In genomic region chrX:17875014-17875589, dm6 we compare ENCODE assay signal across 2 fruit fly cellular contexts.
TF ChIP-seq lines count a peak whose summit lies in the region.

No protein-coding gene starts in this region.

TF ChIP-seq in whole organism, embryonic, 481 proteins besides CTCF, POLR2A, EP300 and RAD21 (continued from another document):
- TF ChIP-seq CG9797 (GFP tag; optimal IDR thresholded peaks at IDR 0.05; lab: Kevin White, UChicago), result no peak
- no peak for TF ChIP-seq sd (tag; optimal IDR thresholded peaks at IDR 0.05; lab: Kevin White, UChicago)
- TF ChIP-seq pan (optimal IDR thresholded peaks at IDR 0.05; lab: Kevin White, UChicago), result no peak
- TF ChIP-seq pan (GFP tag; optimal IDR thresholded peaks at IDR 0.05 in 1 of 2, IDR thresholded peaks at IDR 0.05 in 1 of 2), result no peak
- TF ChIP-seq CG10209 (GFP tag; optimal IDR thresholded peaks at IDR 0.05; lab: Kevin White, UChicago), result no peak
- no peak for TF ChIP-seq mam (GFP tag; optimal IDR thresholded peaks at IDR 0.05; lab: Kevin White, UChicago)
- no peak for TF ChIP-seq ems (GFP tag; optimal IDR thresholded peaks at IDR 0.05; lab: Kevin White, UChicago)

TF ChIP-seq in whole organism, prepupa, 60 proteins besides CTCF, POLR2A, EP300 and RAD21 (continued from another document):
- TF ChIP-seq CG8119 (GFP tag; IDR thresholded peaks at IDR 0.05; lab: Robert Waterston, UW), result no peak
- TF ChIP-seq Hr39 (GFP tag; optimal IDR thresholded peaks at IDR 0.05; lab: Kevin White, UChicago), result peak; percentile 66
- TF ChIP-seq CG10669 (GFP tag; optimal IDR thresholded peaks at IDR 0.05; lab: Kevin White, UChicago), result no peak
- TF ChIP-seq vri (GFP tag; optimal IDR thresholded peaks at IDR 0.05; lab: Kevin White, UChicago), result no peak
- TF ChIP-seq CG4318 (GFP tag; optimal IDR thresholded peaks at IDR 0.05; lab: Kevin White, UChicago), result no peak
- TF ChIP-seq Eip78C (GFP tag; lab: Kevin White, UChicago), result peak; percentile 86
- TF ChIP-seq CG11902 (GFP tag; optimal IDR thresholded peaks at IDR 0.05; lab: Kevin White, UChicago), result peak; percentile 20
- TF ChIP-seq Sox14 (GFP tag; optimal IDR thresholded peaks at IDR 0.05; lab: Kevin White, UChicago), result peak; percentile 3
- TF ChIP-seq Ets21C (GFP tag; optimal IDR thresholded peaks at IDR 0.05; lab: Kevin White, UChicago), result peak; percentile 41
- TF ChIP-seq CG11294 (GFP tag; IDR thresholded peaks at IDR 0.05; lab: Robert Waterston, UW), result no peak
- peak; percentile 51 for TF ChIP-seq lz (GFP tag; optimal IDR thresholded peaks at IDR 0.05; lab: Kevin White, UChicago)
- TF ChIP-seq CG1621 (tag; optimal IDR thresholded peaks at IDR 0.05; lab: Kevin White, UChicago), result peak; percentile 9
- no peak for TF ChIP-seq CG6854 (GFP tag; optimal IDR thresholded peaks at IDR 0.05; lab: Kevin White, UChicago)
- TF ChIP-seq Hr4 (GFP tag; optimal IDR thresholded peaks at IDR 0.05; lab: Kevin White, UChicago), result peak; percentile 62
- no peak for TF ChIP-seq salr (GFP tag; optimal IDR thresholded peaks at IDR 0.05; lab: Kevin White, UChicago)
- peak; percentile 55; the same call in 1 of the 3 replicates for TF ChIP-seq eg (GFP tag; IDR thresholded peaks at IDR 0.05; lab: Robert Waterston, UW)
- peak; percentile 67 for TF ChIP-seq Met (GFP tag; optimal IDR thresholded peaks at IDR 0.05; lab: Kevin White, UChicago)
- TF ChIP-seq CG16779 (tag; optimal IDR thresholded peaks at IDR 0.05; lab: Kevin White, UChicago), result peak; percentile 20
- TF ChIP-seq CG8632 (GFP tag; optimal IDR thresholded peaks at IDR 0.05; lab: Kevin White, UChicago), result peak; percentile 1
- no peak for TF ChIP-seq Blimp-1 (GFP tag; optimal IDR thresholded peaks at IDR 0.05; lab: Kevin White, UChicago)
- TF ChIP-seq Hr38 (GFP tag; optimal IDR thresholded peaks at IDR 0.05; lab: Kevin White, UChicago), result no peak
- TF ChIP-seq Lpt (GFP tag; optimal IDR thresholded peaks at IDR 0.05; lab: Kevin White, UChicago), result peak; percentile 27
- TF ChIP-seq CG6276 (GFP tag; optimal IDR thresholded peaks at IDR 0.05; lab: Kevin White, UChicago), result peak; percentile 27
- TF ChIP-seq acj6 (GFP tag; optimal IDR thresholded peaks at IDR 0.05; lab: Kevin White, UChicago), result peak; percentile 27
- no peak for TF ChIP-seq fkh (GFP tag; optimal IDR thresholded peaks at IDR 0.05; lab: Kevin White, UChicago)
- TF ChIP-seq pdm3 (GFP tag; optimal IDR thresholded peaks at IDR 0.05; lab: Kevin White, UChicago), result peak; percentile 46
- TF ChIP-seq CG6163 (GFP tag; IDR thresholded peaks at IDR 0.05; lab: Robert Waterston, UW), result peak; percentile 46; the same call in 2 of the 3 replicates
- no peak for TF ChIP-seq spab (GFP tag; optimal IDR thresholded peaks at IDR 0.05; lab: Kevin White, UChicago)
- no peak for TF ChIP-seq CG3032 (tag; optimal IDR thresholded peaks at IDR 0.05; lab: Kevin White, UChicago)
- peak; percentile 86 for TF ChIP-seq svp (GFP tag; lab: Kevin White, UChicago)
- TF ChIP-seq CG6808 (GFP tag; optimal IDR thresholded peaks at IDR 0.05; lab: Kevin White, UChicago), result peak; percentile 44
- peak; percentile 4 for TF ChIP-seq CG34406 (GFP tag; optimal IDR thresholded peaks at IDR 0.05; lab: Kevin White, UChicago)
- TF ChIP-seq CG8319 (GFP tag; optimal IDR thresholded peaks at IDR 0.05; lab: Kevin White, UChicago), result no peak
- peak; percentile 30 for TF ChIP-seq Sox15 (GFP tag; optimal IDR thresholded peaks at IDR 0.05; lab: Kevin White, UChicago)
- peak; percentile 47 for TF ChIP-seq CG7368 (GFP tag; optimal IDR thresholded peaks at IDR 0.05; lab: Kevin White, UChicago)
- peak; percentile 28 for TF ChIP-seq net (GFP tag; optimal IDR thresholded peaks at IDR 0.05; lab: Kevin White, UChicago)
- peak; percentile 64 for TF ChIP-seq CG31627 (GFP tag; optimal IDR thresholded peaks at IDR 0.05; lab: Kevin White, UChicago)
- peak; percentile 15 for TF ChIP-seq Smox (GFP tag; optimal IDR thresholded peaks at IDR 0.05; lab: Kevin White, UChicago)
